Fruit fly (Drosophila melanogaster): ENCODE measurements around the gene CG42554.

DNA sequence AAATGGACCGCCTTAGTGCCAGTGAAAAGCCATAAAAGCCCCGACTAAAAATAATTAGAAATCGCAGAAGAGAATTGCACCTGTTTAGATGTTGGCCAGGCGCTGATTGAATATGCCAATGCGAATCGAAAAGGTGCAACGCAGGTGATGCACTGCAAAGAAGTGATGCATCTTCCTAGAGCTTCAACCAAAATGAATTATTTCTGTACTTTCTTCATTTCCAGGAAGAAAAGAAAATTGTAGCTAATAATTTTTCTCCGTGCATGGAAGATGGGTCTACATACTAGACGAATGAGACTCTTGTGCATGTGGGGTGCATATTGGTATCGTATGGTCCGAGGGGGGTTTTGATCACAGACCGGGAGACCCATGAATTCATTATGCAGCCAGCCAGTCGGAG is 46.5 kb upstream of the CG42554 start:
- TF ChIP-seq CG4496 (GFP tag; IDR thresholded peaks at IDR 0.05), result peak; percentile 58; the same call in 2 of the 3 replicates
- TF ChIP-seq rn (GFP tag; IDR thresholded peaks at IDR 0.05), result no peak
- no peak for TF ChIP-seq Pif1A (GFP tag; optimal IDR thresholded peaks at IDR 0.05)
- no peak for TF ChIP-seq gl (tag; optimal IDR thresholded peaks at IDR 0.05)

All from whole organism, pupa.